Worm (Caenorhabditis elegans): ENCODE measurements around the gene C49F5.13.

C49F5.13 gene

DNA sequence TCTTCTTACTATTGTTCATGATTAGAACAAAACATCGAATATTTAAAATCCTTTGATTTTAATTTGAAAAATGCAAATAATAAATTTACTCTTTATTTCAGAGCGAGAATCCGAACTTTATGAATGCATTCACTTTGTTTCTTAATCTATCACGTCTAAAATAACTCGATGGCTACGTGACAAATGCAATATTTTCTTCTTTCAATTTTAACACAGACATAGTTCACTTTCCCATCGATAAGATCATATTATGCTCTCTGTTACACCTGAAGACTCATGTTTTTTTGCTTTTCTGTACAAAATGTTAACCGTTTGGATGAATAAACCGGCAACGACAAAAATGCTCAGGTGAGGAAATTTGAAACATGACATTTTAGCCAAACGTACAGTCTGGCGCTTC, 8.4 kb downstream of the C49F5.13 start:
- TF ChIP-seq K11D2.4 (GFP tag; IDR thresholded peaks at IDR 0.05) (peak; percentile 29; the same call in 1 of the 2 replicates), dpff-1 (tag; optimal IDR thresholded peaks at IDR 0.05) (no peak)

DNA sequence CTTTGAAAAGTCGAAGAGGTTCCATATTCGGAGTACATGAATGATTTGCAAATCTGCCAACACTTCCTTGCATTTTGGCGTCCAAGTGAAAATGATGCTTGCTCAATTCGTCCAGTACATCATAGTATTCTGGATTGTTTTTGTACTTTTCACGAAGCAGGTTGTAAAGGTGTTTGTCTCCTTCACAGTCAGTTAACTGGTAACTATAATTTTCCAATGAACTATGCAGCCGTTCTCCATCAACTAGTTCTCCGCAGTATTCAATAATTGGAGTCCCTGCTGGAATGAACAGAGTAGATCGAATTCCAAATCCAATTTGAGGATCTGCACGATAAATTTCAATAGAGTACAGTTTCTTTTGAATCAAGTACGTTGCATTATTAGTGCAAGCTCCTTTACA, 10.1 kb downstream of the C49F5.13 start:
- no peak for TF ChIP-seq F23B12.7 (tag; optimal IDR thresholded peaks at IDR 0.05; ENCODE audit: insufficient read depth)
- TF ChIP-seq hmg-20 (GFP tag; IDR thresholded peaks at IDR 0.05) = no peak
- peak; percentile 6 for TF ChIP-seq repo-1 (tag; optimal IDR thresholded peaks at IDR 0.05)
- no peak for TF ChIP-seq tlf-1 (GFP tag; optimal IDR thresholded peaks at IDR 0.05)

DNA sequence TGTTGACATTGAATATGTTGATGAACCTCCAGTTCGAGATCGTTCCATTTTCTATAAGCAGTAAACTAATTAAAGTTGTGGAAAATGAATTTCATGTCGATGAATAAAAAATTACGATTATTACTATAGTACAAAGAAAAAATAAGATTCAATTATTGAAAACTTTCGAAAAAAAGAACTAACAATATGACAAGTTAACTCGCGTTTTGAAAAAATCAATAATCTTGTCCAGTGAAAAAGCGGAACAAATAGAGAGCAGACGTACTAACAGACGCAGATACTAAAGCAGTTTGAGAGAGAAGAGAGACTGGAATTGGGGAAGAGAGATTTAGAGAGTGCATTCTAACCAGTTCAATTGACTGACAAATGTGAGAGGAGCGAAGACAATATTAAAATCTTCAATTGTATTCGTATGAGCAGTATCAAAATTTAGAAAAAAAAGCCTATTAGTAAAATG, 13.5 kb downstream of the C49F5.13 start, which contains the start of gene set-6:
Gene set-6, minus strand, starts transcription at position 51 of the 457 bp plus-strand sequence.
- TF ChIP-seq egrh-3 (GFP tag; IDR thresholded peaks at IDR 0.05) (no peak), rec-8 (tag; optimal IDR thresholded peaks at IDR 0.05) (no peak), hlh-12 (tag; optimal IDR thresholded peaks at IDR 0.05) (no peak), lin-40 (tag; optimal IDR thresholded peaks at IDR 0.05) (no peak), Y95B8A.8 (GFP tag; IDR thresholded peaks at IDR 0.05) (no peak), ccch-3 (GFP tag; optimal IDR thresholded peaks at IDR 0.05) (no peak), egl-18 (GFP tag; IDR thresholded peaks at IDR 0.05) (no peak), sea-2 (GFP tag; IDR thresholded peaks at IDR 0.05) (no peak)

DNA sequence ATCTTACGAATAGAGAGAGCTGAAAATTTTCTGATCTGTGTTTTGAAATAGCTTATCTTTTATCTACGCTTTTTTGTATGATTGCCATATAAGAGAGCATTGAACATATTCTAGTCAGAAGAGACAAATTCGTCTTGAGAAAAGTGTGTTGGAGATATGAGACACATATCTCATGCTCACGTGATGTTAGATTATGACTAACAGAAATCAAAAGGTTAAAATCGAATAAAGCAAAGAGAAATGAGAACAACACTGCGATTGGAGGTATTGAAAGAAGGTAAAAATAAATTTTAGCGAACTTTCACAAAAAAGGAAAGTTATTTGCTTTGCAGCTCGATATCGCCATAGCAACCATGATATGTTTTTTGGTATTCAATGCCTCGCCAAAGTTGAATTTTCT, 20.9 kb downstream of the C49F5.13 start, which contains the start of gene nhr-167:
Gene nhr-167, minus strand, starts transcription at position 21 of the 400 bp plus-strand sequence.
- TF ChIP-seq madf-6 (GFP tag; IDR thresholded peaks at IDR 0.05) (no peak), xnd-1 (tag; optimal IDR thresholded peaks at IDR 0.05) (no peak), nfyb-1 (GFP tag; IDR thresholded peaks at IDR 0.05) (no peak), ceh-27 (GFP tag; optimal IDR thresholded peaks at IDR 0.05) (no peak), ztf-28 (GFP tag; IDR thresholded peaks at IDR 0.05) (no peak), ccch-3 (GFP tag; optimal IDR thresholded peaks at IDR 0.05) (no peak), snpc-4 (GFP tag; optimal IDR thresholded peaks at IDR 0.05) (no peak), snpc-4 (tag; optimal IDR thresholded peaks at IDR 0.05) (no peak), die-1 (tag; optimal IDR thresholded peaks at IDR 0.05) (no peak), chd-7 (tag; optimal IDR thresholded peaks at IDR 0.05) (no peak), ztf-22 (GFP tag; optimal IDR thresholded peaks at IDR 0.05) (no peak), bed-1 (GFP tag; IDR thresholded peaks at IDR 0.05) (no peak), K11D2.4 (GFP tag; IDR thresholded peaks at IDR 0.05) (no peak), F57C9.4 (tag; optimal IDR thresholded peaks at IDR 0.05) (no peak), let-526 (GFP tag; IDR thresholded peaks at IDR 0.05) (no peak), him-1 (tag; optimal IDR thresholded peaks at IDR 0.05) (no peak), ceh-79 (tag; optimal IDR thresholded peaks at IDR 0.05) (no peak), attf-6 (GFP tag; IDR thresholded peaks at IDR 0.05) (no peak)

DNA sequence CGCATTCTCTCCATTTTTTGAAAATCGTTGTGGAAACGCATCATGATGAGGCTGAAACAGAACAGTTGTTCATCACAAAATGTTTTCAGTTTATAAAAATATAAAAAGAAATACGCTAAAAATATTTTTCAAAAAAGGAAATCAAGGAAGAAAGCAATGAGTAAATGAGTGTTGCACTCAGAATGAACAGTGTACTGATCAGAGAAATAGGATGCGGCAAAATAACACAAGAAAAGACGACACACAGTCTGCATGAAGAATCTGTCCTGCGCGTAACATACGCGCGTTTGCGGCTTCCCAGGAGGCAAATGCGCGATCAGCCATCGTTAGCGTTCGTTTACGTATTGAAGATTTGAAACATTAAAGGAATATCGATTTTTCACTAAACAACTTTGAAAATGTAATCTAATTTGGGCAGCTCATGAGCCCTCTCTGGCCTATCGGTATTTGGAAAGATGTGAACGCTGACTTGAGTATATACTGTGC, 22.4 kb downstream of the C49F5.13 start, which contains the start of gene C49F5.3:
Gene C49F5.3, minus strand, starts transcription at position 51 of the 486 bp plus-strand sequence.
- TF ChIP-seq dpl-1 (GFP tag; optimal IDR thresholded peaks at IDR 0.05) (no peak), aptf-2 (GFP tag; conservative IDR thresholded peaks at IDR 0.05) (peak; percentile 97), efl-1 (GFP tag; optimal IDR thresholded peaks at IDR 0.05) (no peak), F22D6.2 (tag; optimal IDR thresholded peaks at IDR 0.05) (no peak), nhr-120 (GFP tag; IDR thresholded peaks at IDR 0.05) (no peak), athp-1 (tag; optimal IDR thresholded peaks at IDR 0.05) (no peak), Y95B8A.8 (GFP tag; IDR thresholded peaks at IDR 0.05) (no peak), nhr-80 (tag; optimal IDR thresholded peaks at IDR 0.05) (no peak)

Data from whole organism, young adult.